Worm (Caenorhabditis elegans): ENCODE measurements around the gene W05H7.1.
"Not testable (repeated sequence)": the region's sequence is repeated elsewhere in the genome, so short reads cannot be mapped to it uniquely, and the experiment has no call there.

DNA sequence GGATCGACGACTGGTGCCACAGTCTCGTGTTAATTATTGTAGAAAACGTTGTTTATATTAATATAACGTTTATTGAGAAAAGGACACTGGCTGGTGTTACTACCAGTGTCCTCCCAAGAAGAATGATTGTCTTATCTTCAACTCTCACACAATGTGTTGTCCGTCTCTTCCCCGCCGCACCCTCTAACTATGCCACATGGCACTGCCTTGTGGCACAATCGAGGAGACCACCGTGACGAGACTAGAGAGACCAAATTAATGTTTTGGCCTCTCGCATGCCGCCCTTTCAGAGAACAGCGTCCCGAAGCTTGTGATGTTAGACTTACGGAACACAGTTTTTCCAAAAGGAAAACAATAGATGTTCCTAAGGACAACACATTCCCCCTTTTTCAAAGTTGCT lies 28.3 kb upstream of the W05H7.1 start:
- not testable (repeated sequence) for TF ChIP-seq lir-1 (GFP tag; conservative IDR thresholded peaks at IDR 0.05); lin-35 (GFP tag; optimal IDR thresholded peaks at IDR 0.05); lin-40 (tag; optimal IDR thresholded peaks at IDR 0.05); ceh-40 (GFP tag; IDR thresholded peaks at IDR 0.05); unc-62 (GFP tag; optimal IDR thresholded peaks at IDR 0.05); tbx-9 (tag; optimal IDR thresholded peaks at IDR 0.05; ENCODE audit: borderline replicate concordance)

Data from whole organism, young adult.